Worm (Caenorhabditis elegans): ENCODE measurements around the gene grd-5.

The grd-5 gene

ce11 chrV:8631277-8631765, 12.5 kb downstream of the grd-5 start, which contains the start of gene atg-18 (continued):
- 0 out of 2 replicates have a peak, but pooled peaks have one; percentile 15 for TF ChIP-seq cebp-1 (GFP tag; IDR thresholded peaks at IDR 0.05)
- no peak for TF ChIP-seq cebp-1 (tag; optimal IDR thresholded peaks at IDR 0.05)
- TF ChIP-seq lir-1 (GFP tag; conservative IDR thresholded peaks at IDR 0.05), result 0 out of 2 replicates have a peak, but pooled peaks have one; percentile 16
- no peak for TF ChIP-seq die-1 (tag; optimal IDR thresholded peaks at IDR 0.05)
- TF ChIP-seq Y53F4B.3 (GFP tag; IDR thresholded peaks at IDR 0.05), result no peak
- no peak; the same call in 1 of the 2 replicates for TF ChIP-seq rcor-1 (GFP tag; IDR thresholded peaks at IDR 0.05)
- no peak for TF ChIP-seq mxl-1 (tag; optimal IDR thresholded peaks at IDR 0.05)
- TF ChIP-seq F23B12.7 (tag; optimal IDR thresholded peaks at IDR 0.05; ENCODE audit: insufficient read depth), result peak; percentile 63
- no peak for TF ChIP-seq hlh-26 (GFP tag; conservative IDR thresholded peaks at IDR 0.05)
- TF ChIP-seq attf-5 (GFP tag; optimal IDR thresholded peaks at IDR 0.05), result peak; percentile 49
- TF ChIP-seq K12H6.12 (tag; optimal IDR thresholded peaks at IDR 0.05), result peak; percentile 56
- TF ChIP-seq Y56A3A.18 (GFP tag; IDR thresholded peaks at IDR 0.05), result peak; percentile 41; the same call in 1 of the 2 replicates
- TF ChIP-seq nfyb-1 (GFP tag; IDR thresholded peaks at IDR 0.05), result peak; percentile 66; the same call in 1 of the 2 replicates
- no peak for TF ChIP-seq cebp-2 (GFP tag; IDR thresholded peaks at IDR 0.05)
- no peak for TF ChIP-seq T26A5.8 (tag; optimal IDR thresholded peaks at IDR 0.05)

- TF ChIP-seq K11D2.4 (GFP tag; IDR thresholded peaks at IDR 0.05), result no peak
- TF ChIP-seq pbrm-1 (GFP tag; IDR thresholded peaks at IDR 0.05), result no peak
- TF ChIP-seq lsy-27 (tag; optimal IDR thresholded peaks at IDR 0.05; ENCODE audit: borderline replicate concordance, insufficient read depth), result no peak
- no peak for TF ChIP-seq nhr-80 (tag; optimal IDR thresholded peaks at IDR 0.05)
These were observed 14.0 kb downstream of the grd-5 start for ce11 chrV:8632788-8633187.

ce11 chrV:8635575-8635974, 16.7 kb downstream of the grd-5 start, which contains the start of gene oac-29:
TSS of gene oac-29 (minus strand) at chrV:8635675.
- no peak for TF ChIP-seq C06A6.2 (GFP tag; conservative IDR thresholded peaks at IDR 0.05)
- no peak for TF ChIP-seq Y79H2A.3 (GFP tag; conservative IDR thresholded peaks at IDR 0.05)
- no peak for TF ChIP-seq F39B2.1 (GFP tag; IDR thresholded peaks at IDR 0.05)
- no peak for TF ChIP-seq lir-1 (GFP tag; conservative IDR thresholded peaks at IDR 0.05)
- no peak for TF ChIP-seq B0336.3 (GFP tag; IDR thresholded peaks at IDR 0.05)
- TF ChIP-seq T07F8.4 (tag; optimal IDR thresholded peaks at IDR 0.05), result no peak
- TF ChIP-seq K11D2.4 (GFP tag; IDR thresholded peaks at IDR 0.05), result no peak
- TF ChIP-seq him-1 (tag; optimal IDR thresholded peaks at IDR 0.05), result no peak

ce11 chrV:8636907-8637306, 18.1 kb downstream of the grd-5 start, which contains the start of gene grl-12:
TSS of gene grl-12 (minus strand) at chrV:8637007.
- TF ChIP-seq K11D2.4 (GFP tag; IDR thresholded peaks at IDR 0.05) (no peak), pbrm-1 (GFP tag; IDR thresholded peaks at IDR 0.05) (no peak), ZK185.1 (tag; optimal IDR thresholded peaks at IDR 0.05; ENCODE audit: poor library complexity, severe bottlenecking) (no peak), cebp-1 (GFP tag; IDR thresholded peaks at IDR 0.05) (no peak), cebp-1 (tag; optimal IDR thresholded peaks at IDR 0.05) (no peak), tlf-1 (GFP tag; optimal IDR thresholded peaks at IDR 0.05) (no peak), lin-54 (GFP tag; optimal IDR thresholded peaks at IDR 0.05) (no peak), Y79H2A.3 (GFP tag; conservative IDR thresholded peaks at IDR 0.05) (no peak), xnd-1 (tag; optimal IDR thresholded peaks at IDR 0.05) (no peak)

ce11 chrV:8637666-8638271, 18.9 kb downstream of the grd-5 start, which contains the start of the genes F28A12.10 and acd-4:
TSS of gene F28A12.10 (minus strand) at chrV:8637766.
TSS of gene acd-4 (plus strand) at chrV:8638221.
- TF ChIP-seq nfyb-1 (GFP tag; IDR thresholded peaks at IDR 0.05) (no peak), madf-6 (GFP tag; IDR thresholded peaks at IDR 0.05) (no peak), zfh-2 (GFP tag; conservative IDR thresholded peaks at IDR 0.05) (no peak), C17E4.6 (GFP tag; IDR thresholded peaks at IDR 0.05) (no peak), lin-35 (GFP tag; optimal IDR thresholded peaks at IDR 0.05) (no peak), K12H6.12 (tag; optimal IDR thresholded peaks at IDR 0.05) (no peak), B0336.3 (GFP tag; IDR thresholded peaks at IDR 0.05) (no peak), madf-3 (GFP tag; IDR thresholded peaks at IDR 0.05) (no peak), zim-3 (tag; optimal IDR thresholded peaks at IDR 0.05) (no peak), ceh-79 (tag; optimal IDR thresholded peaks at IDR 0.05) (no peak), hmg-20 (GFP tag; IDR thresholded peaks at IDR 0.05) (no peak), K11D2.4 (GFP tag; IDR thresholded peaks at IDR 0.05) (no peak), dpl-1 (GFP tag; optimal IDR thresholded peaks at IDR 0.05) (no peak), dox-1 (GFP tag; IDR thresholded peaks at IDR 0.05) (no peak), aptf-3 (GFP tag; IDR thresholded peaks at IDR 0.05) (no peak), attf-5 (GFP tag; optimal IDR thresholded peaks at IDR 0.05) (no peak)
